Fruit fly (Drosophila melanogaster) whole organism, embryonic: Measurements from ENCODE around the gene CG44040.

Experiments
- Ada2b ChIP-seq: fragments of 200-800 bp; sonication (Bioruptor generic); IDR thresholded peaks from 2 replicates; pipeline ENCODE4 v1.3.6; 2022; ENCODE audit warnings: missing biosample characterization, missing genetic modification characterization
- Asciz ChIP-seq: fragments of 200-800 bp; sonication (Bioruptor generic); optimal IDR thresholded peaks from 2 replicates; lab custom pipeline; 2017; ENCODE audit warnings: missing biosample characterization, mild to moderate bottlenecking, missing genetic modification characterization, missing genetic modification reagents
- CG10274 ChIP-seq: fragments of 200-800 bp; sonication (Bioruptor generic); optimal IDR thresholded peaks from 3 replicates; lab custom pipeline; 2017; ENCODE audit warnings: missing biosample characterization, mild to moderate bottlenecking, missing genetic modification characterization
- CG11093 ChIP-seq: fragments of 200-800 bp; sonication (Bioruptor generic); IDR thresholded peaks from 3 replicates; pipeline ENCODE4 v1.3.6; 2022; ENCODE audit warnings: missing biosample characterization, missing genetic modification characterization
- CG11398 ChIP-seq: fragments of 200-800 bp; sonication (Bioruptor generic); optimal IDR thresholded peaks from 2 replicates; lab custom pipeline; 2016; ENCODE audit warnings: missing biosample characterization, missing genetic modification characterization
- CG12236 ChIP-seq: fragments of 200-800 bp; sonication (Bioruptor generic); optimal IDR thresholded peaks from 2 replicates; lab custom pipeline; 2016; ENCODE audit warnings: missing biosample characterization, missing genetic modification characterization
- CG12299 ChIP-seq: fragments of 200-800 bp; sonication (Bioruptor generic); optimal IDR thresholded peaks from 2 replicates; lab custom pipeline; 2018; ENCODE audit warnings: missing biosample characterization, mild to moderate bottlenecking, missing genetic modification characterization
- CG12744 ChIP-seq: fragments of 200-800 bp; sonication (Bioruptor generic); optimal IDR thresholded peaks from 2 replicates; lab custom pipeline; 2016; ENCODE audit warnings: missing biosample characterization, missing genetic modification characterization
- CG13894 ChIP-seq: fragments of 200-800 bp; sonication (Bioruptor generic); optimal IDR thresholded peaks from 3 replicates; lab custom pipeline; 2018; ENCODE audit warnings: missing biosample characterization, mild to moderate bottlenecking, missing genetic modification characterization, moderate library complexity
- CG17612 ChIP-seq: fragments of 200-800 bp; sonication (Bioruptor generic); IDR thresholded peaks from 2 replicates; pipeline ENCODE4 v1.3.6; 2022; ENCODE audit warnings: missing biosample characterization, missing genetic modification characterization
- CG2116 ChIP-seq: fragments of 200-800 bp; sonication (Bioruptor generic); optimal IDR thresholded peaks from 3 replicates; lab custom pipeline; 2018; ENCODE audit warnings: missing biosample characterization, mild to moderate bottlenecking, missing genetic modification characterization
- CG2202 ChIP-seq: fragments of 200-800 bp; sonication (Bioruptor generic); optimal IDR thresholded peaks from 2 replicates; lab custom pipeline; 2018; ENCODE audit warnings: missing biosample characterization, mild to moderate bottlenecking, missing genetic modification characterization
- CG2875 ChIP-seq: fragments of 200-800 bp; sonication (Bioruptor generic); optimal IDR thresholded peaks from 2 replicates; lab custom pipeline; 2017; ENCODE audit warnings: missing biosample characterization, mild to moderate bottlenecking, missing genetic modification characterization, missing genetic modification reagents
- CG30431 ChIP-seq: fragments of 200-800 bp; sonication (Bioruptor generic); optimal IDR thresholded peaks from 2 replicates; lab custom pipeline; 2017; ENCODE audit warnings: missing biosample characterization, missing genetic modification characterization
- CG33213 ChIP-seq: fragments of 200-800 bp; sonication (Bioruptor generic); optimal IDR thresholded peaks from 3 replicates; lab custom pipeline; 2016; ENCODE audit warnings: missing biosample characterization, missing genetic modification characterization
- CG34376 ChIP-seq: fragments of 200-800 bp; sonication (Bioruptor generic); optimal IDR thresholded peaks from 2 replicates; lab custom pipeline; 2018; ENCODE audit warnings: missing biosample characterization, mild to moderate bottlenecking, missing genetic modification characterization
- CG4360 ChIP-seq: fragments of 200-800 bp; sonication (Bioruptor generic); IDR thresholded peaks from 2 replicates; pipeline ENCODE4 v1.3.6; 2022; ENCODE audit warnings: missing biosample characterization, missing genetic modification characterization
- CG4424 ChIP-seq: fragments of 200-800 bp; sonication (Bioruptor generic); optimal IDR thresholded peaks from 3 replicates; lab custom pipeline; 2016; ENCODE audit warnings: missing biosample characterization, missing genetic modification characterization
- CG4617 ChIP-seq: fragments of 200-800 bp; sonication (Bioruptor generic); optimal IDR thresholded peaks from 3 replicates; lab custom pipeline; 2016; ENCODE audit warnings: missing biosample characterization, missing genetic modification characterization, borderline replicate concordance
- CG6683 ChIP-seq: fragments of 200-800 bp; sonication (Bioruptor generic); optimal IDR thresholded peaks from 2 replicates; lab custom pipeline; 2017; ENCODE audit warnings: missing biosample characterization, mild to moderate bottlenecking, missing genetic modification characterization, missing genetic modification reagents
- CG6689 ChIP-seq: fragments of 200-800 bp; sonication (Bioruptor generic); IDR thresholded peaks from 2 replicates; pipeline ENCODE4 v1.3.6; 2022; ENCODE audit warnings: missing biosample characterization, missing genetic modification characterization
- CG6765 ChIP-seq: fragments of 200-800 bp; sonication (Bioruptor generic); optimal IDR thresholded peaks from 3 replicates; lab custom pipeline; 2017; ENCODE audit warnings: missing biosample characterization, mild to moderate bottlenecking, missing genetic modification characterization
- CG8281 ChIP-seq: fragments of 200-800 bp; sonication (Bioruptor generic); optimal IDR thresholded peaks from 2 replicates; lab custom pipeline; 2018; ENCODE audit warnings: missing biosample characterization, mild to moderate bottlenecking, missing genetic modification characterization, moderate library complexity
- CG8290 ChIP-seq, 3 experiments: fragments of 200-800 bp; sonication (Bioruptor generic); optimal IDR thresholded peaks; 2 replicates each; lab custom pipeline; 2016 to 2019; ENCODE audit warnings: missing biosample characterization in 3 of 3, missing genetic modification characterization in 3 of 3, mild to moderate bottlenecking in 2 of 3, moderate library complexity in 1 of 3
- Camta ChIP-seq: fragments of 200-800 bp; sonication (Bioruptor generic); optimal IDR thresholded peaks from 2 replicates; lab custom pipeline; 2016; ENCODE audit warnings: missing biosample characterization, missing genetic modification characterization
- HLH4C ChIP-seq: fragments of 200-800 bp; sonication (Bioruptor generic); IDR thresholded peaks from 3 replicates; pipeline ENCODE4 v1.3.6; 2022; ENCODE audit warnings: missing biosample characterization, missing genetic modification characterization; ENCODE audit not compliant: partially characterized antibody
- HmgZ ChIP-seq: fragments of 200-800 bp; sonication (Bioruptor generic); optimal IDR thresholded peaks from 2 replicates; lab custom pipeline; 2018; ENCODE audit warnings: missing biosample characterization, mild to moderate bottlenecking, missing genetic modification characterization
- Stat92E ChIP-seq, 3 experiments: fragments of >200 bp in 2 of 3; fragments of 200-800 bp in 1 of 3; sonication (Bioruptor generic) in 1 of 3; optimal IDR thresholded peaks; 2 replicates each; lab custom pipeline; 2017 to 2019; ENCODE audit warnings: missing biosample characterization in 3 of 3, missing genetic modification characterization in 3 of 3, mild to moderate bottlenecking in 1 of 3, moderate library complexity in 1 of 3
- Usf ChIP-seq: fragments of 200-800 bp; sonication (Bioruptor generic); optimal IDR thresholded peaks from 2 replicates; lab custom pipeline; 2017; ENCODE audit warnings: missing genotype, missing biosample characterization, missing genetic modification characterization
- Xrp1 ChIP-seq: fragments of 200-800 bp; sonication (Bioruptor generic); IDR thresholded peaks from 2 replicates; pipeline ENCODE4 v1.3.6; 2022; ENCODE audit warnings: missing biosample characterization, missing genetic modification characterization
- al ChIP-seq: fragments of 200-800 bp; sonication (Bioruptor generic); IDR thresholded peaks from 2 replicates; pipeline ENCODE4 v1.3.6; 2022; ENCODE audit warnings: missing biosample characterization, missing genetic modification characterization
- cas ChIP-seq: fragments of 200-800 bp; sonication (Bioruptor generic); IDR thresholded peaks from 2 replicates; pipeline ENCODE4 v1.3.6; 2022; ENCODE audit warnings: missing biosample characterization, missing genetic modification characterization
- cato ChIP-seq: fragments of 200-800 bp; sonication (Bioruptor generic); optimal IDR thresholded peaks from 2 replicates; lab custom pipeline; 2016; ENCODE audit warnings: missing biosample characterization, missing genetic modification characterization, borderline replicate concordance
- chm ChIP-seq: fragments of 200-800 bp; sonication (Bioruptor generic); IDR thresholded peaks from 2 replicates; pipeline ENCODE4 v1.3.6; 2022; ENCODE audit warnings: missing biosample characterization, missing genetic modification characterization
- ftz-f1 ChIP-seq: fragments of 200-800 bp; sonication (Bioruptor generic); optimal IDR thresholded peaks from 2 replicates; lab custom pipeline; 2016; ENCODE audit warnings: missing biosample characterization, missing genetic modification characterization
- gcm2 ChIP-seq: fragments of 200-800 bp; sonication (Bioruptor generic); optimal IDR thresholded peaks from 2 replicates; lab custom pipeline; 2016; ENCODE audit warnings: missing biosample characterization, missing genetic modification characterization
- gfzf ChIP-seq: fragments of 200-800 bp; sonication (Bioruptor generic); optimal IDR thresholded peaks from 2 replicates; lab custom pipeline; 2016; ENCODE audit warnings: missing biosample characterization, mild to moderate bottlenecking, missing genetic modification characterization, moderate library complexity
- gt ChIP-seq: fragments of 200-800 bp; sonication (Bioruptor generic); IDR thresholded peaks from 2 replicates; pipeline ENCODE4 v1.3.6; 2022; ENCODE audit warnings: missing biosample characterization, missing genetic modification characterization
- h ChIP-seq: fragments of >200 bp; optimal IDR thresholded peaks from 2 replicates; lab custom pipeline; 2017
- insv ChIP-seq, 2 experiments: fragments of 200-800 bp; sonication (Bioruptor generic); optimal IDR thresholded peaks; 3 replicates each; lab custom pipeline; 2016 to 2018; ENCODE audit warnings: missing biosample characterization in 2 of 2, missing genetic modification characterization in 2 of 2
- onecut ChIP-seq: fragments of 200-800 bp; sonication (Bioruptor generic); IDR thresholded peaks from 2 replicates; pipeline ENCODE4 v1.3.6; 2022; ENCODE audit warnings: missing biosample characterization, missing genetic modification characterization
- pnt ChIP-seq: fragments of 200-800 bp; sonication (Bioruptor generic); optimal IDR thresholded peaks from 3 replicates; lab custom pipeline; 2016; ENCODE audit warnings: missing biosample characterization, missing genetic modification characterization
- prd ChIP-seq, 3 experiments: fragments of >200 bp in 2 of 3; fragments of 200-800 bp in 1 of 3; sonication (Bioruptor generic) in 1 of 3; optimal IDR thresholded peaks in 2 of 3; IDR thresholded peaks in 1 of 3; 2 replicates in 2 of 3; 3 replicates in 1 of 3; pipeline versions ENCODE4 v1.3.6 to Lab custom; 2017 to 2022; ENCODE audit warnings: missing biosample characterization in 1 of 3, missing genetic modification characterization in 1 of 3
- shn ChIP-seq: fragments of 200-800 bp; sonication (Bioruptor generic); optimal IDR thresholded peaks from 3 replicates; lab custom pipeline; 2016; ENCODE audit warnings: missing biosample characterization, missing genetic modification characterization
- slp2 ChIP-seq: fragments of 200-800 bp; sonication (Bioruptor generic); optimal IDR thresholded peaks from 2 replicates; lab custom pipeline; 2016; ENCODE audit warnings: missing biosample characterization, missing genetic modification characterization
- tap ChIP-seq: fragments of 200-800 bp; optimal IDR thresholded peaks from 3 replicates; lab custom pipeline; 2019; ENCODE audit warnings: missing biosample characterization, mild to moderate bottlenecking, missing genetic modification characterization, moderate library complexity
- unpg ChIP-seq: fragments of 200-800 bp; sonication (Bioruptor generic); optimal IDR thresholded peaks from 3 replicates; lab custom pipeline; 2018; ENCODE audit warnings: missing biosample characterization, mild to moderate bottlenecking, missing genetic modification characterization, moderate library complexity
- usp ChIP-seq: fragments of >200 bp; optimal IDR thresholded peaks from 2 replicates; lab custom pipeline; 2017; ENCODE audit warnings: missing biosample characterization, missing genetic modification characterization

CG44040 gene

dm6 chr3R:15319912-15320746 lies at the start of gene CG44040, which contains the start of gene CG6276:
CG44040 (plus strand) TSS chr3R:15320378.
CG6276 (minus strand) TSS chr3R:15320069.
- TF ChIP-seq usp (GFP tag; lab: Kevin White, UChicago) (no peak), slp2 (GFP tag; lab: Kevin White, UChicago) (no peak), CG2116 (GFP tag; lab: Kevin White, UChicago) (peak; percentile 24), Usf (GFP tag; lab: Kevin White, UChicago) (peak; percentile 11), CG12299 (peak; percentile 56), CG6689 (GFP tag; lab: Robert Waterston, UW) (peak; percentile 74), unpg (peak; percentile 50), CG4617 (GFP tag; lab: Kevin White, UChicago) (peak; percentile 24), Ada2b (GFP tag; lab: Robert Waterston, UW) (no peak), Asciz (peak; percentile 23), CG33213 (GFP tag; lab: Kevin White, UChicago) (peak; percentile 14), gfzf (no peak), HmgZ (tag; lab: Kevin White, UChicago) (peak; percentile 23), prd (optimal IDR thresholded peaks at IDR 0.05; lab: Kevin White, UChicago) (no peak), prd (GFP tag; IDR thresholded peaks at IDR 0.05; lab: Robert Waterston, UW) (peak; percentile 32; the same call in 1 of the 3 replicates), CG11398 (GFP tag; lab: Kevin White, UChicago) (peak; percentile 31), ftz-f1 (GFP tag; lab: Kevin White, UChicago) (no peak), Stat92E (GFP tag; optimal IDR thresholded peaks at IDR 0.05; lab: Kevin White, UChicago) (no peak), CG17612 (no peak), CG30431 (peak; percentile 5), CG2202 (tag; lab: Kevin White, UChicago) (no peak), onecut (GFP tag; lab: Robert Waterston, UW) (no peak), cato (GFP tag; lab: Kevin White, UChicago) (no peak), h (lab: Kevin White, UChicago) (no peak), CG12236 (GFP tag; lab: Kevin White, UChicago) (no peak), CG34376 (GFP tag; lab: Kevin White, UChicago) (peak; percentile 58), tap (tag; lab: Kevin White, UChicago) (peak; percentile 9), CG8281 (peak; percentile 38), al (GFP tag; lab: Robert Waterston, UW) (peak; percentile 9; the same call in 1 of the 2 replicates), CG13894 (tag; lab: Kevin White, UChicago) (peak; percentile 20), CG8290 (GFP tag; optimal IDR thresholded peaks at IDR 0.05; lab: Kevin White, UChicago) (no peak), CG8290 (tag; optimal IDR thresholded peaks at IDR 0.05; lab: Kevin White, UChicago) (peak; percentile 24 to 69), CG4360 (no peak), shn (no peak), Camta (GFP tag; lab: Kevin White, UChicago) (peak; percentile 50), chm (GFP tag; lab: Robert Waterston, UW) (no peak), cas (GFP tag; lab: Robert Waterston, UW) (no peak), CG12744 (GFP tag; lab: Kevin White, UChicago) (peak; percentile 34), CG6765 (GFP tag; lab: Kevin White, UChicago) (peak; percentile 73), pnt (GFP tag; lab: Kevin White, UChicago) (no peak), gt (GFP tag; lab: Robert Waterston, UW) (no peak), insv (GFP tag; optimal IDR thresholded peaks at IDR 0.05; lab: Kevin White, UChicago) (peak in 1 of 2 experiments; percentile 3), gcm2 (GFP tag; lab: Kevin White, UChicago) (no peak), CG11093 (GFP tag; lab: Robert Waterston, UW) (no peak), Xrp1 (GFP tag; lab: Robert Waterston, UW) (peak; percentile 52; the same call in 1 of the 2 replicates), CG4424 (GFP tag; lab: Kevin White, UChicago) (peak; percentile 40), CG10274 (GFP tag; lab: Kevin White, UChicago) (peak; percentile 47), CG2875 (GFP tag; lab: Kevin White, UChicago) (peak; percentile 14), CG6683 (GFP tag; lab: Kevin White, UChicago) (peak; percentile 0), HLH4C (no peak)
